Fruit fly (Drosophila melanogaster) whole organism, embryonic: ENCODE data around the gene HDAC4.
A peak's percentile ranks its signal among the peaks of the same experiment; 100 is the strongest.

Experiments
- Awh ChIP-seq: fragments of 200-800 bp; sonication (Bioruptor generic); IDR thresholded peaks from 2 replicates; pipeline ENCODE4, ENCODE4 v1.3.6; 2022; ENCODE audit warnings: missing biosample characterization, missing genetic modification characterization
- Bdp1 ChIP-seq: fragments of 200-800 bp; sonication (Bioruptor generic); optimal IDR thresholded peaks from 3 replicates; lab custom pipeline; 2016; ENCODE audit warnings: missing biosample characterization, missing genetic modification characterization
- Bteb2 ChIP-seq: fragments of 200-800 bp; sonication (Bioruptor generic); optimal IDR thresholded peaks from 2 replicates; lab custom pipeline; 2016; ENCODE audit warnings: missing biosample characterization, missing genetic modification characterization
- CG13123 ChIP-seq: fragments of 200-800 bp; sonication (Bioruptor generic); optimal IDR thresholded peaks from 2 replicates; lab custom pipeline; 2016; ENCODE audit warnings: missing biosample characterization, missing genetic modification characterization
- CG13624 ChIP-seq: fragments of 200-800 bp; sonication (Bioruptor generic); optimal IDR thresholded peaks from 2 replicates; lab custom pipeline; 2016; ENCODE audit warnings: missing biosample characterization, missing genetic modification characterization
- CG17361 ChIP-seq: fragments of 200-800 bp; sonication (Bioruptor generic); IDR thresholded peaks from 3 replicates; pipeline ENCODE4 v1.3.6; 2022; ENCODE audit warnings: missing biosample characterization, missing genetic modification characterization
- CG17829 ChIP-seq: fragments of 200-800 bp; optimal IDR thresholded peaks from 2 replicates; lab custom pipeline; 2019; ENCODE audit warnings: missing biosample characterization, mild to moderate bottlenecking, missing genetic modification characterization, moderate library complexity
- CG30431 ChIP-seq: fragments of 200-800 bp; sonication (Bioruptor generic); optimal IDR thresholded peaks from 2 replicates; lab custom pipeline; 2017; ENCODE audit warnings: missing biosample characterization, missing genetic modification characterization
- CG33557 ChIP-seq: fragments of 200-800 bp; sonication (Bioruptor generic); optimal IDR thresholded peaks from 2 replicates; lab custom pipeline; 2019; ENCODE audit warnings: missing biosample characterization, mild to moderate bottlenecking, missing genetic modification characterization, moderate library complexity
- CG34224 ChIP-seq: fragments of 200-800 bp; sonication (Bioruptor generic); IDR thresholded peaks from 3 replicates; pipeline ENCODE4 v1.3.6; 2022; ENCODE audit warnings: missing biosample characterization, missing genetic modification characterization; ENCODE audit not compliant: partially characterized antibody
- CG42726 ChIP-seq: fragments of 200-800 bp; sonication (Bioruptor generic); IDR thresholded peaks from 2 replicates; pipeline ENCODE4 v1.3.6; 2022; ENCODE audit warnings: missing biosample characterization, missing genetic modification characterization; ENCODE audit not compliant: partially characterized antibody
- CG5180 ChIP-seq: fragments of 200-800 bp; sonication (Bioruptor generic); optimal IDR thresholded peaks from 3 replicates; lab custom pipeline; 2017; ENCODE audit warnings: missing biosample characterization, missing genetic modification characterization, mild to moderate bottlenecking, moderate library complexity, missing genetic modification reagents
- Chrac-16 ChIP-seq: fragments of 200-800 bp; sonication (Bioruptor generic); optimal IDR thresholded peaks from 3 replicates; lab custom pipeline; 2016; ENCODE audit warnings: missing biosample characterization, missing genetic modification characterization
- CkIIα-i1 ChIP-seq: fragments of 200-800 bp; sonication (Bioruptor generic); IDR thresholded peaks from 2 replicates; pipeline ENCODE4 v1.3.6; 2022; ENCODE audit warnings: missing biosample characterization, missing genetic modification characterization
- CoRest ChIP-seq: fragments of 200-800 bp; sonication (Bioruptor generic); optimal IDR thresholded peaks from 3 replicates; lab custom pipeline; 2018; ENCODE audit warnings: missing biosample characterization, mild to moderate bottlenecking, missing genetic modification characterization, moderate library complexity
- Dad ChIP-seq: fragments of 200-800 bp; sonication (Bioruptor generic); optimal IDR thresholded peaks from 3 replicates; lab custom pipeline; 2016; ENCODE audit warnings: missing biosample characterization, missing genetic modification characterization
- Dip3 ChIP-seq: fragments of 200-800 bp; sonication (Bioruptor generic); optimal IDR thresholded peaks from 3 replicates; lab custom pipeline; 2016; ENCODE audit warnings: missing biosample characterization, missing genetic modification characterization
- Dll ChIP-seq: fragments of 200-800 bp; sonication (Bioruptor generic); IDR thresholded peaks from 4 replicates; pipeline ENCODE4 v1.3.6; 2022; ENCODE audit warnings: missing biosample characterization, missing genetic modification characterization; ENCODE audit not compliant: partially characterized antibody
- Doc2 ChIP-seq: fragments of 200-800 bp; sonication (Bioruptor generic); IDR thresholded peaks from 2 replicates; pipeline ENCODE4 v1.3.6; 2022; ENCODE audit warnings: missing biosample characterization, missing genetic modification characterization
- Dref ChIP-seq: fragments of 200-800 bp; sonication (Bioruptor generic); IDR thresholded peaks from 2 replicates; pipeline ENCODE4 v1.3.6; 2022; ENCODE audit warnings: missing biosample characterization, missing genetic modification characterization
- Hr78 ChIP-seq, 2 experiments: fragments of 200-800 bp in 1 of 2; fragments of >200 bp in 1 of 2; sonication (Bioruptor generic) in 1 of 2; optimal IDR thresholded peaks; 2 replicates each; lab custom pipeline; 2017 to 2019; ENCODE audit warnings: missing biosample characterization in 2 of 2, missing genetic modification characterization in 2 of 2, mild to moderate bottlenecking in 1 of 2, moderate library complexity in 1 of 2
- Kr ChIP-seq: fragments of 200-800 bp; sonication (Bioruptor generic); optimal IDR thresholded peaks from 2 replicates; lab custom pipeline; 2017; ENCODE audit warnings: missing biosample characterization, mild to moderate bottlenecking, missing genetic modification characterization
- MESR4 ChIP-seq: fragments of 200-800 bp; sonication (Bioruptor generic); optimal IDR thresholded peaks from 2 replicates; lab custom pipeline; 2018; ENCODE audit warnings: missing biosample characterization, mild to moderate bottlenecking, missing genetic modification characterization, moderate library complexity
- Mad ChIP-seq: fragments of 200-800 bp; sonication (Bioruptor generic); optimal IDR thresholded peaks from 2 replicates; lab custom pipeline; 2016; ENCODE audit warnings: missing biosample characterization, missing genetic modification characterization
- Max ChIP-seq: fragments of 200-800 bp; sonication (Bioruptor generic); optimal IDR thresholded peaks from 2 replicates; lab custom pipeline; 2016; ENCODE audit warnings: missing biosample characterization, mild to moderate bottlenecking, missing genetic modification characterization
- Ravus ChIP-seq: fragments of 200-800 bp; sonication (Bioruptor generic); IDR thresholded peaks from 2 replicates; pipeline ENCODE4 v1.3.6; 2022; ENCODE audit warnings: missing biosample characterization, missing genetic modification characterization
- Side ChIP-seq: fragments of 200-800 bp; sonication (Bioruptor generic); optimal IDR thresholded peaks from 2 replicates; lab custom pipeline; 2016; ENCODE audit warnings: missing biosample characterization, missing genetic modification characterization
- TFAM ChIP-seq: fragments of 200-800 bp; sonication (Bioruptor generic); optimal IDR thresholded peaks from 2 replicates; lab custom pipeline; 2017; ENCODE audit warnings: missing biosample characterization, missing genetic modification characterization, inconsistent platforms
- Trl ChIP-seq, 3 experiments: fragments of >200 bp in 2 of 3; fragments of 200-800 bp in 1 of 3; sonication (Bioruptor generic) in 1 of 3; optimal IDR thresholded peaks; 2 replicates in 1 of 3; 3 replicates in 2 of 3; lab custom pipeline; 2016 to 2017; ENCODE audit warnings: missing biosample characterization in 1 of 3, missing genetic modification characterization in 1 of 3
- ato ChIP-seq: fragments of 200-800 bp; sonication (Bioruptor generic); IDR thresholded peaks from 2 replicates; pipeline ENCODE4 v1.3.6; 2022; ENCODE audit warnings: missing biosample characterization, missing genetic modification characterization; ENCODE audit not compliant: partially characterized antibody
- bbx ChIP-seq: fragments of 200-800 bp; sonication (Bioruptor generic); IDR thresholded peaks from 2 replicates; pipeline ENCODE4 v1.3.6; 2022; ENCODE audit warnings: missing biosample characterization, missing genetic modification characterization; ENCODE audit not compliant: partially characterized antibody
- caup ChIP-seq: fragments of 200-800 bp; sonication (Bioruptor generic); optimal IDR thresholded peaks from 3 replicates; lab custom pipeline; 2017; ENCODE audit warnings: missing biosample characterization, mild to moderate bottlenecking, missing genetic modification characterization, moderate library complexity; ENCODE audit not compliant: severe bottlenecking
- dan ChIP-seq: fragments of 200-800 bp; sonication (Bioruptor generic); IDR thresholded peaks from 2 replicates; pipeline ENCODE4 v1.3.6; 2022; ENCODE audit warnings: missing biosample characterization, missing genetic modification characterization
- eve ChIP-seq, 2 experiments: fragments of >200 bp; optimal IDR thresholded peaks; 2 replicates each; lab custom pipeline; 2017; ENCODE audit warnings: missing biosample characterization in 2 of 2, missing genetic modification characterization in 2 of 2
- gcm ChIP-seq: fragments of 200-800 bp; sonication (Bioruptor generic); optimal IDR thresholded peaks from 2 replicates; lab custom pipeline; 2019; ENCODE audit warnings: missing biosample characterization, mild to moderate bottlenecking, missing genetic modification characterization, moderate library complexity
- gcm2 ChIP-seq: fragments of 200-800 bp; sonication (Bioruptor generic); optimal IDR thresholded peaks from 2 replicates; lab custom pipeline; 2016; ENCODE audit warnings: missing biosample characterization, missing genetic modification characterization
- gro ChIP-seq: fragments of 200-800 bp; sonication (Bioruptor generic); optimal IDR thresholded peaks from 2 replicates; lab custom pipeline; 2016; ENCODE audit warnings: missing biosample characterization, missing genetic modification characterization
- gsb-n ChIP-seq: fragments of 200-800 bp; sonication (Bioruptor generic); optimal IDR thresholded peaks from 3 replicates; lab custom pipeline; 2018; ENCODE audit warnings: missing biosample characterization, mild to moderate bottlenecking, missing genetic modification characterization
- inv ChIP-seq: fragments of 200-800 bp; sonication (Bioruptor generic); IDR thresholded peaks from 2 replicates; pipeline ENCODE4 v1.3.6; 2022; ENCODE audit warnings: missing biosample characterization, missing genetic modification characterization; ENCODE audit not compliant: partially characterized antibody
- jing ChIP-seq: fragments of 200-800 bp; sonication (Bioruptor generic); optimal IDR thresholded peaks from 2 replicates; lab custom pipeline; 2018; ENCODE audit warnings: missing biosample characterization, mild to moderate bottlenecking, missing genetic modification characterization
- jumu ChIP-seq: fragments of 200-800 bp; sonication (Bioruptor generic); optimal IDR thresholded peaks from 3 replicates; lab custom pipeline; 2016; ENCODE audit warnings: missing biosample characterization, missing genetic modification characterization
- kni ChIP-seq: fragments of 200-800 bp; sonication (Bioruptor generic); optimal IDR thresholded peaks from 3 replicates; lab custom pipeline; 2017; ENCODE audit warnings: mild to moderate bottlenecking, missing biosample characterization, missing genetic modification reagents, missing genetic modification characterization
- luna ChIP-seq: fragments of 200-800 bp; sonication (Bioruptor generic); optimal IDR thresholded peaks from 2 replicates; lab custom pipeline; 2016; ENCODE audit warnings: missing biosample characterization, missing genetic modification characterization
- peb ChIP-seq: fragments of 200-800 bp; sonication (Bioruptor generic); IDR thresholded peaks from 2 replicates; pipeline ENCODE4 v1.3.6; 2022; ENCODE audit warnings: missing biosample characterization, missing genetic modification characterization
- ro ChIP-seq: fragments of 200-800 bp; sonication (Bioruptor generic); IDR thresholded peaks from 2 replicates; pipeline ENCODE4 v1.3.6; 2022; ENCODE audit warnings: missing biosample characterization, missing genetic modification characterization
- sim ChIP-seq: fragments of 200-800 bp; sonication (Bioruptor generic); IDR thresholded peaks from 2 replicates; pipeline ENCODE4 v1.3.6; 2022; ENCODE audit warnings: missing biosample characterization, missing genetic modification characterization
- ssp ChIP-seq: fragments of 200-800 bp; sonication (Bioruptor generic); IDR thresholded peaks from 2 replicates; pipeline ENCODE4 v1.3.6; 2022; ENCODE audit warnings: missing biosample characterization, missing genetic modification characterization
- tll ChIP-seq, 2 experiments: fragments of 200-800 bp in 1 of 2; fragments of >200 bp in 1 of 2; sonication (Bioruptor generic) in 1 of 2; optimal IDR thresholded peaks; 2 replicates each; lab custom pipeline; 2017 to 2019; ENCODE audit warnings: missing biosample characterization in 2 of 2, missing genetic modification characterization in 2 of 2, mild to moderate bottlenecking in 1 of 2, moderate library complexity in 1 of 2
- trh ChIP-seq: fragments of 200-800 bp; sonication (Bioruptor generic); optimal IDR thresholded peaks from 2 replicates; lab custom pipeline; 2016; ENCODE audit warnings: missing biosample characterization, missing genetic modification characterization
- twi ChIP-seq: fragments of 200-800 bp; optimal IDR thresholded peaks from 2 replicates; lab custom pipeline; 2019; ENCODE audit warnings: missing biosample characterization, mild to moderate bottlenecking, missing genetic modification characterization, moderate library complexity

The HDAC4 gene

DNA sequence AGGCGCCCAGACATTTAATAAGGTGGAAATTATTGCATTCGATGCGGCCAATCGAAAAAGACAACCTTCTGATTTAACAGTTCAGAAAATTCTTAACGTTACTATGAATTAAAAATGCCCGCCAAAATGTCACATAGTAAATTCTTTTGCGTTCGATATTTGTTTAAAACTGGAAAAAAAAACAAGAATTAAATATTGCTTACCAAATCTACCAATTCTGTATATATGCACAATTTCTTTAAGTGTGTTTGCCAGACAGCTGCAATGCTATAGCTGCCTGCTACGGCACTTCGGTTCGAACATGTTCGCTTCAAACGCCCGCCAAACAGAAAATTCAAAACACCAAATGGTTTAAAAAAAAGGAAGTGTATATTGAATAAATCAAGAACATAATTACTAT is 71.4 kb downstream of the HDAC4 start (continued):
- TF ChIP-seq peb (GFP tag; lab: Robert Waterston, UW) (peak; percentile 26; the same call in 1 of the 2 replicates), CG34224 (GFP tag; lab: Robert Waterston, UW) (no peak), Trl (optimal IDR thresholded peaks at IDR 0.05; lab: Kevin White, UChicago) (no peak), Trl (GFP tag; optimal IDR thresholded peaks at IDR 0.05; lab: Kevin White, UChicago) (peak; percentile 69), trh (GFP tag; lab: Kevin White, UChicago) (no peak), Dref (GFP tag; lab: Robert Waterston, UW) (no peak), gsb-n (tag; lab: Kevin White, UChicago) (peak; percentile 66), CG17361 (GFP tag; lab: Robert Waterston, UW) (peak; percentile 68; the same call in 2 of the 3 replicates), Hr78 (GFP tag; optimal IDR thresholded peaks at IDR 0.05; lab: Kevin White, UChicago) (no peak), CG13624 (GFP tag; lab: Kevin White, UChicago) (peak; percentile 56), tll (GFP tag; optimal IDR thresholded peaks at IDR 0.05; lab: Kevin White, UChicago) (no peak), Bteb2 (GFP tag; lab: Kevin White, UChicago) (peak; percentile 36), MESR4 (no peak), CG42726 (GFP tag; lab: Robert Waterston, UW) (no peak), inv (GFP tag; lab: Robert Waterston, UW) (no peak), Chrac-16 (GFP tag; lab: Kevin White, UChicago) (peak; percentile 71), gcm2 (peak; percentile 18), sim (GFP tag; lab: Robert Waterston, UW) (peak; percentile 57; the same call in 1 of the 2 replicates), eve (GFP tag; optimal IDR thresholded peaks at IDR 0.05; lab: Kevin White, UChicago) (peak in 1 of 2 experiments; percentile 61), Dip3 (GFP tag; lab: Kevin White, UChicago) (peak; percentile 54), CG13123 (GFP tag; lab: Kevin White, UChicago) (peak; percentile 24), ssp (GFP tag; lab: Robert Waterston, UW) (no peak), Doc2 (GFP tag; lab: Robert Waterston, UW) (no peak), Side (peak; percentile 68), ato (GFP tag; lab: Robert Waterston, UW) (no peak), dan (GFP tag; lab: Robert Waterston, UW) (no peak), Ravus (GFP tag; lab: Robert Waterston, UW) (no peak; the same call in 1 of the 2 replicates), CoRest (tag; lab: Kevin White, UChicago) (peak; percentile 60), ro (GFP tag; lab: Robert Waterston, UW) (no peak), twi (no peak), caup (peak; percentile 38), CG30431 (GFP tag; lab: Kevin White, UChicago) (peak; percentile 16), CG33557 (no peak), luna (GFP tag; lab: Kevin White, UChicago) (peak; percentile 12), Max (GFP tag; lab: Kevin White, UChicago) (peak; percentile 49), bbx (GFP tag; lab: Robert Waterston, UW) (0 out of 2 replicates have a peak, but pooled peaks have one; percentile 22), jing (GFP tag; lab: Kevin White, UChicago) (no peak), CkIIα-i1 (GFP tag; lab: Robert Waterston, UW) (no peak), kni (GFP tag; lab: Kevin White, UChicago) (no peak), gcm (GFP tag; lab: Kevin White, UChicago) (peak; percentile 47), Awh (GFP tag; lab: Robert Waterston, UW) (peak; percentile 47; the same call in 1 of the 2 replicates), gro (peak; percentile 74), Mad (peak; percentile 43), jumu (GFP tag; lab: Kevin White, UChicago) (peak; percentile 64), CG5180 (GFP tag; lab: Kevin White, UChicago) (peak; percentile 100), Dad (no peak), TFAM (GFP tag; lab: Kevin White, UChicago) (no peak), Dll (GFP tag; lab: Robert Waterston, UW) (no peak), Bdp1 (GFP tag; lab: Kevin White, UChicago) (peak; percentile 3), CG17829 (tag; lab: Kevin White, UChicago) (peak; percentile 47), Kr (GFP tag; lab: Kevin White, UChicago) (no peak)
